Worm (Caenorhabditis elegans): Measurements from ENCODE around the gene F49H6.17.

- no peak for TF ChIP-seq T22C8.4 (GFP tag; IDR thresholded peaks at IDR 0.05)
- no peak for TF ChIP-seq klf-2 (GFP tag; conservative IDR thresholded peaks at IDR 0.05)
- no peak for TF ChIP-seq tab-1 (GFP tag; IDR thresholded peaks at IDR 0.05)
- TF ChIP-seq med-1 (GFP tag; optimal IDR thresholded peaks at IDR 0.05; ENCODE audit: insufficient read depth), result no peak
These were observed 6.6 kb upstream of the F49H6.17 start, which contains the start of gene clec-241 for ce11 chrV:17013232-17013631.

All from whole organism, midembryonic.